Worm (Caenorhabditis elegans) whole organism, L4 larva: ENCODE data around the gene srw-36.

Experiments
- F26F4.8 ChIP-seq: fragments of 200-800 bp; sonication (Bioruptor generic); conservative IDR thresholded peaks from 2 replicates; pipeline ENCODE4 v1.3.6; 2022; ENCODE audit warnings: missing genetic modification characterization, missing compliant biosample characterization
- F49E8.2 ChIP-seq: sonication (generic microtip); optimal IDR thresholded peaks from 2 replicates; lab custom pipeline; 2016; ENCODE audit warnings: missing compliant biosample characterization, mild to moderate bottlenecking, missing genetic modification characterization, borderline replicate concordance
- R02D3.7 ChIP-seq: fragments of 150-350 bp; sonication (generic microtip); optimal IDR thresholded peaks from 3 replicates; lab custom pipeline; 2014; ENCODE audit warnings: missing biosample characterization, missing genetic modification characterization
- T20F7.1 ChIP-seq: fragments of 200-800 bp; sonication (Bioruptor generic); optimal IDR thresholded peaks from 2 replicates; lab custom pipeline; 2018; ENCODE audit warnings: mild to moderate bottlenecking, missing genetic modification characterization, missing compliant biosample characterization
- T26A8.4 ChIP-seq: fragments of 200-800 bp; sonication (Bioruptor generic); IDR thresholded peaks from 2 replicates; pipeline ENCODE4 v1.3.6; 2022; ENCODE audit warnings: missing genetic modification characterization, missing compliant biosample characterization
- Y48G9A.11 ChIP-seq: fragments of 200-800 bp; sonication (Bioruptor generic); IDR thresholded peaks from 2 replicates; pipeline ENCODE4 v1.3.6; 2022; ENCODE audit warnings: missing genetic modification reagents, missing genetic modification characterization, missing compliant biosample characterization
- Y75B8A.6 ChIP-seq: fragments of 200-800 bp; sonication (Bioruptor generic); IDR thresholded peaks from 2 replicates; pipeline ENCODE4 v1.3.6; 2022; ENCODE audit warnings: missing genetic modification reagents, missing genetic modification characterization, missing compliant biosample characterization
- aha-1 ChIP-seq: fragments of 150-350 bp; peaks from one replicate; lab custom pipeline; 2014; ENCODE audit warnings: missing biosample characterization, missing genetic modification characterization
- arid-1 ChIP-seq: fragments of 200-800 bp; sonication (Bioruptor generic); conservative IDR thresholded peaks from 2 replicates; pipeline ENCODE4 v1.3.6; 2022; ENCODE audit warnings: missing genetic modification reagents, missing genetic modification characterization, missing compliant biosample characterization
- attf-4 ChIP-seq: sonication (generic microtip); optimal IDR thresholded peaks from 3 replicates; lab custom pipeline; 2017; ENCODE audit warnings: missing biosample characterization, missing genetic modification characterization
- ceh-20 ChIP-seq: fragments of 200-800 bp; sonication (Bioruptor generic); IDR thresholded peaks from 2 replicates; pipeline ENCODE4 v1.3.6; 2022; ENCODE audit warnings: missing genetic modification reagents, missing genetic modification characterization, missing compliant biosample characterization
- ceh-28 ChIP-seq: fragments of 150-350 bp; optimal IDR thresholded peaks from 2 replicates; lab custom pipeline; 2014; ENCODE audit warnings: missing biosample characterization, missing genetic modification reagents, missing genetic modification characterization
- ceh-32 ChIP-seq: sonication (generic microtip); optimal IDR thresholded peaks from 2 replicates; lab custom pipeline; 2016; ENCODE audit warnings: mild to moderate bottlenecking, missing genetic modification characterization, missing compliant biosample characterization; ENCODE audit not compliant: poor library complexity
- daf-16 ChIP-seq, 3 experiments: sonication (generic microtip); optimal IDR thresholded peaks; 2 replicates each; lab custom pipeline; 2016 to 2017; ENCODE audit warnings: missing genetic modification characterization in 3 of 3, missing genetic modification reagents in 3 of 3, mild to moderate bottlenecking in 2 of 3, missing compliant biosample characterization in 2 of 3, missing biosample characterization in 1 of 3, moderate library complexity in 1 of 3
- dmd-6 ChIP-seq: fragments of 200-800 bp; sonication (Bioruptor generic); IDR thresholded peaks from 2 replicates; pipeline ENCODE4 v1.3.6; 2022; ENCODE audit warnings: missing genetic modification reagents, missing genetic modification characterization, missing compliant biosample characterization
- dmd-8 ChIP-seq: fragments of 200-800 bp; sonication (Bioruptor generic); IDR thresholded peaks from 2 replicates; pipeline ENCODE4 v1.3.6; 2022; ENCODE audit warnings: missing genetic modification characterization, missing compliant biosample characterization
- dmd-9 ChIP-seq: fragments of 200-800 bp; sonication (Bioruptor generic); IDR thresholded peaks from 2 replicates; pipeline ENCODE4 v1.3.6; 2022; ENCODE audit warnings: missing genetic modification reagents, missing genetic modification characterization, missing compliant biosample characterization
- duxl-1 ChIP-seq: sonication (generic microtip); optimal IDR thresholded peaks from 2 replicates; lab custom pipeline; 2016; ENCODE audit warnings: mild to moderate bottlenecking, missing genetic modification characterization, moderate library complexity, missing compliant biosample characterization; ENCODE audit not compliant: poor library complexity
- dve-1 ChIP-seq: sonication (generic microtip); optimal IDR thresholded peaks from 2 replicates; lab custom pipeline; 2017; ENCODE audit warnings: antibody characterized with exemption, mild to moderate bottlenecking, missing genetic modification characterization, missing compliant biosample characterization; ENCODE audit not compliant: insufficient read depth
- egl-43 ChIP-seq: fragments of 200-800 bp; sonication (Bioruptor generic); IDR thresholded peaks from 2 replicates; pipeline ENCODE4 v1.3.6; 2022; ENCODE audit warnings: missing genetic modification reagents, missing genetic modification characterization, missing compliant biosample characterization
- fkh-10 ChIP-seq: fragments of 150-350 bp; optimal IDR thresholded peaks from 2 replicates; lab custom pipeline; 2014; ENCODE audit warnings: missing biosample characterization, missing genetic modification reagents, missing genetic modification characterization
- fos-1 ChIP-seq: fragments of 150-350 bp; optimal IDR thresholded peaks from 2 replicates; lab custom pipeline; 2014; ENCODE audit warnings: missing biosample characterization, missing genetic modification characterization
- gei-8 ChIP-seq: fragments of 200-800 bp; sonication (Bioruptor generic); optimal IDR thresholded peaks from 2 replicates; lab custom pipeline; 2018; ENCODE audit warnings: mild to moderate bottlenecking, missing genetic modification characterization, missing compliant biosample characterization
- hlh-30 ChIP-seq: sonication (generic microtip); optimal IDR thresholded peaks from 2 replicates; lab custom pipeline; 2017; ENCODE audit warnings: antibody characterized with exemption, mild to moderate bottlenecking, missing genetic modification characterization, missing compliant biosample characterization; ENCODE audit not compliant: insufficient read depth
- lin-38 ChIP-seq: fragments of 200-800 bp; sonication (Bioruptor generic); IDR thresholded peaks from 2 replicates; pipeline ENCODE4 v1.3.6; 2022; ENCODE audit warnings: missing genetic modification reagents, missing genetic modification characterization, missing compliant biosample characterization
- lin-39 ChIP-seq: fragments of 150-350 bp; optimal IDR thresholded peaks from 2 replicates; lab custom pipeline; 2014; ENCODE audit warnings: missing biosample characterization, missing genetic modification reagents, missing genetic modification characterization
- madf-5 ChIP-seq, 2 experiments: fragments of 200-800 bp; sonication (Bioruptor generic); IDR thresholded peaks; 2 replicates each; pipeline ENCODE4 v1.3.6; 2022; ENCODE audit warnings: missing compliant biosample characterization in 2 of 2, missing genetic modification characterization in 2 of 2
- mxl-2 ChIP-seq: fragments of 200-800 bp; sonication (Bioruptor generic); conservative IDR thresholded peaks from 2 replicates; pipeline ENCODE4 v1.3.6; 2022; ENCODE audit warnings: missing genetic modification reagents, missing genetic modification characterization, missing compliant biosample characterization
- mxl-3 ChIP-seq: fragments of 200-800 bp; sonication (Bioruptor generic); optimal IDR thresholded peaks from 2 replicates; lab custom pipeline; 2018; ENCODE audit warnings: mild to moderate bottlenecking, missing genetic modification characterization, missing compliant biosample characterization
- nhr-10 ChIP-seq: fragments of 150-350 bp; optimal IDR thresholded peaks from 2 replicates; lab custom pipeline; 2014; ENCODE audit warnings: missing biosample characterization, missing genetic modification characterization
- nhr-102 ChIP-seq: sonication (generic microtip); optimal IDR thresholded peaks from 2 replicates; lab custom pipeline; 2016; ENCODE audit warnings: mild to moderate bottlenecking, missing genetic modification characterization, moderate library complexity, missing compliant biosample characterization
- nhr-25 ChIP-seq: sonication (generic microtip); optimal IDR thresholded peaks from 2 replicates; lab custom pipeline; 2017; ENCODE audit warnings: missing genetic modification characterization, mild to moderate bottlenecking, missing compliant biosample characterization, antibody characterized with exemption, moderate library complexity, borderline replicate concordance; ENCODE audit not compliant: insufficient read depth
- nhr-6 ChIP-seq: fragments of 150-350 bp; optimal IDR thresholded peaks from 2 replicates; lab custom pipeline; 2014; ENCODE audit warnings: missing biosample characterization, missing genetic modification characterization
- nhr-77 ChIP-seq: fragments of 150-350 bp; optimal IDR thresholded peaks from 2 replicates; lab custom pipeline; 2014; ENCODE audit warnings: missing biosample characterization, missing genetic modification characterization
- rbr-2 ChIP-seq: sonication (generic microtip); optimal IDR thresholded peaks from 2 replicates; lab custom pipeline; 2016; ENCODE audit warnings: missing genotype, missing genetic modification characterization, missing compliant biosample characterization
- sdz-12 ChIP-seq: fragments of 200-800 bp; sonication (Bioruptor generic); optimal IDR thresholded peaks from 2 replicates; lab custom pipeline; 2018; ENCODE audit warnings: mild to moderate bottlenecking, missing genetic modification characterization, missing compliant biosample characterization
- skn-1 ChIP-seq: fragments of 150-350 bp; optimal IDR thresholded peaks from 2 replicates; lab custom pipeline; 2014; ENCODE audit warnings: missing biosample characterization, missing genetic modification characterization
- snpc-1.2 ChIP-seq: fragments of 200-800 bp; sonication (Bioruptor generic); IDR thresholded peaks from 2 replicates; pipeline ENCODE4 v1.3.6; 2022; ENCODE audit warnings: missing genetic modification reagents, missing genetic modification characterization, missing compliant biosample characterization
- snpc-4 ChIP-seq: fragments of 150-350 bp; optimal IDR thresholded peaks from 2 replicates; lab custom pipeline; 2014; ENCODE audit warnings: missing biosample characterization, missing genetic modification characterization
- spr-1 ChIP-seq: sonication (generic microtip); optimal IDR thresholded peaks from 2 replicates; lab custom pipeline; 2016; ENCODE audit warnings: mild to moderate bottlenecking, missing genetic modification characterization, missing compliant biosample characterization
- tag-97 ChIP-seq: fragments of 200-800 bp; sonication (Bioruptor generic); IDR thresholded peaks from 2 replicates; pipeline ENCODE4 v1.3.6; 2022; ENCODE audit warnings: missing genetic modification characterization, missing compliant biosample characterization
- tra-1 ChIP-seq: fragments of 200-800 bp; sonication (Bioruptor generic); IDR thresholded peaks from 2 replicates; pipeline ENCODE4 v1.3.6; 2022; ENCODE audit warnings: missing genetic modification reagents, missing genetic modification characterization, missing compliant biosample characterization
- unc-39 ChIP-seq: sonication (generic microtip); optimal IDR thresholded peaks from 2 replicates; lab custom pipeline; 2017; ENCODE audit warnings: missing biosample characterization, missing genetic modification characterization
- vab-7 ChIP-seq: fragments of 200-800 bp; sonication (Bioruptor generic); IDR thresholded peaks from 2 replicates; pipeline ENCODE4 v1.3.6; 2022; ENCODE audit warnings: missing genetic modification reagents, missing genetic modification characterization, missing compliant biosample characterization
- zag-1 ChIP-seq: fragments of 150-350 bp; optimal IDR thresholded peaks from 2 replicates; lab custom pipeline; 2014; ENCODE audit warnings: missing biosample characterization, missing genetic modification characterization
- zfp-2 ChIP-seq: sonication (generic microtip); optimal IDR thresholded peaks from 2 replicates; lab custom pipeline; 2016; ENCODE audit warnings: mild to moderate bottlenecking, missing genetic modification characterization, missing compliant biosample characterization
- zfp-3 ChIP-seq: fragments of 200-800 bp; sonication (Bioruptor generic); conservative IDR thresholded peaks from 2 replicates; pipeline ENCODE4 v1.3.6; 2022; ENCODE audit warnings: missing genetic modification reagents, missing genetic modification characterization, missing compliant biosample characterization
- zip-11 ChIP-seq: fragments of 200-800 bp; sonication (Bioruptor generic); IDR thresholded peaks from 2 replicates; pipeline ENCODE4 v1.3.6; 2022; ENCODE audit warnings: missing genetic modification characterization, missing compliant biosample characterization
- ztf-11 ChIP-seq: fragments of 150-350 bp; optimal IDR thresholded peaks from 2 replicates; lab custom pipeline; 2014; ENCODE audit warnings: missing biosample characterization, missing genetic modification characterization

srw-36 gene

ce11 chrV:16645201-16645940 is 37.6 kb upstream of the srw-36 start, which contains the start of gene W06G6.17:
TSS of gene W06G6.17 (minus strand) at chrV:16645251.
- TF ChIP-seq zfp-3 (GFP tag; lab: Robert Waterston, UW) (no peak), egl-43 (GFP tag; lab: Robert Waterston, UW) (peak; percentile 49; the same call in 1 of the 2 replicates), zag-1 (tag; lab: Kevin White, UChicago) (no peak), skn-1 (tag; lab: Kevin White, UChicago) (no peak), aha-1 (tag; lab: Kevin White, UChicago) (no peak), arid-1 (GFP tag; lab: Robert Waterston, UW) (no peak), madf-5 (GFP tag; IDR thresholded peaks at IDR 0.05; lab: Robert Waterston, UW) (0 out of 4 replicates have a peak, but pooled peaks of 1 of the 2 experiments have one; percentile 49), dmd-9 (GFP tag; lab: Robert Waterston, UW) (no peak), ceh-28 (tag; lab: Kevin White, UChicago) (no peak), F26F4.8 (GFP tag; lab: Robert Waterston, UW) (0 out of 2 replicates have a peak, but pooled peaks have one; percentile 38), hlh-30 (tag; lab: Kevin White, UChicago) (peak; percentile 74), T26A8.4 (GFP tag; lab: Robert Waterston, UW) (no peak), zip-11 (GFP tag; lab: Robert Waterston, UW) (no peak), dmd-8 (GFP tag; lab: Robert Waterston, UW) (0 out of 2 replicates have a peak, but pooled peaks have one; percentile 30), Y48G9A.11 (GFP tag; lab: Robert Waterston, UW) (0 out of 2 replicates have a peak, but pooled peaks have one; percentile 23), vab-7 (GFP tag; lab: Robert Waterston, UW) (no peak), mxl-2 (GFP tag; lab: Robert Waterston, UW) (no peak), unc-39 (tag; lab: Kevin White, UChicago) (no peak), daf-16 (GFP tag; optimal IDR thresholded peaks at IDR 0.05; lab: Kevin White, UChicago) (peak in 1 of 2 experiments; percentile 44), daf-16 (tag; optimal IDR thresholded peaks at IDR 0.05; lab: Kevin White, UChicago) (peak; percentile 44), ztf-11 (tag; lab: Kevin White, UChicago) (no peak), gei-8 (GFP tag; lab: Kevin White, UChicago) (no peak), R02D3.7 (tag; lab: Kevin White, UChicago) (no peak), lin-38 (GFP tag; lab: Robert Waterston, UW) (no peak), nhr-102 (tag; lab: Kevin White, UChicago) (no peak), F49E8.2 (no peak), zfp-2 (tag; lab: Kevin White, UChicago) (no peak), nhr-25 (tag; lab: Kevin White, UChicago) (no peak), dve-1 (tag; lab: Kevin White, UChicago) (no peak), dmd-6 (GFP tag; lab: Robert Waterston, UW) (peak; percentile 28; the same call in 1 of the 2 replicates), ceh-32 (tag; lab: Kevin White, UChicago) (no peak), snpc-4 (tag; lab: Kevin White, UChicago) (no peak), Y75B8A.6 (GFP tag; lab: Robert Waterston, UW) (no peak), nhr-10 (tag; lab: Kevin White, UChicago) (no peak), spr-1 (no peak), rbr-2 (tag; lab: Kevin White, UChicago) (no peak), duxl-1 (peak; percentile 53), fkh-10 (GFP tag; lab: Kevin White, UChicago) (no peak), fos-1 (tag; lab: Kevin White, UChicago) (no peak), T20F7.1 (no peak), tag-97 (GFP tag; lab: Robert Waterston, UW) (no peak), ceh-20 (GFP tag; lab: Robert Waterston, UW) (no peak), nhr-77 (no peak), mxl-3 (GFP tag; lab: Kevin White, UChicago) (no peak), snpc-1.2 (GFP tag; lab: Robert Waterston, UW) (no peak), tra-1 (GFP tag; lab: Robert Waterston, UW) (no peak), nhr-6 (tag; lab: Kevin White, UChicago) (no peak), lin-39 (tag; lab: Kevin White, UChicago) (no peak), sdz-12 (GFP tag; lab: Kevin White, UChicago) (no peak), attf-4 (tag; lab: Kevin White, UChicago) (no peak)
